Worm (Caenorhabditis elegans) whole organism, L1 larva: ENCODE data around the gene dlat-2.

ENCODE experiments used
- ceh-82 ChIP-seq, 3 experiments: fragments of 150-350 bp in 1 of 3; sonication (generic microtip) in 2 of 3; optimal IDR thresholded peaks; 2 replicates each; lab custom pipeline; 2014 to 2017; ENCODE audit warnings: missing biosample characterization in 3 of 3, missing genetic modification characterization in 3 of 3
- dpl-1 ChIP-seq, 3 experiments: fragments of 150-350 bp in 2 of 3; sonication (generic microtip) in 1 of 3; optimal IDR thresholded peaks; 2 replicates each; lab custom pipeline; 2014 to 2017; ENCODE audit warnings: missing biosample characterization in 3 of 3, missing genetic modification characterization in 3 of 3, missing genetic modification reagents in 3 of 3
- jun-1 ChIP-seq: fragments of 150-350 bp; optimal IDR thresholded peaks from 2 replicates; lab custom pipeline; 2014; ENCODE audit warnings: missing biosample characterization, missing genetic modification reagents, missing genetic modification characterization
- lin-13 ChIP-seq: fragments of 150-350 bp; optimal IDR thresholded peaks from 2 replicates; lab custom pipeline; 2014; ENCODE audit warnings: missing biosample characterization, missing genetic modification reagents, missing genetic modification characterization
- nhr-12 ChIP-seq: sonication (generic microtip); optimal IDR thresholded peaks from 2 replicates; lab custom pipeline; 2017; ENCODE audit warnings: missing biosample characterization, missing genetic modification characterization
- pag-3 ChIP-seq: sonication (generic microtip); optimal IDR thresholded peaks from 2 replicates; lab custom pipeline; 2017; ENCODE audit warnings: missing genetic modification characterization, mild to moderate bottlenecking, missing compliant biosample characterization, antibody characterized with exemption, borderline replicate concordance; ENCODE audit not compliant: insufficient read depth
- skn-1 ChIP-seq: fragments of 150-350 bp; optimal IDR thresholded peaks from 2 replicates; lab custom pipeline; 2014; ENCODE audit warnings: missing biosample characterization, missing genetic modification characterization
- snpc-4 ChIP-seq: fragments of 150-350 bp; optimal IDR thresholded peaks from 2 replicates; lab custom pipeline; 2014; ENCODE audit warnings: missing biosample characterization, missing genetic modification characterization
- unc-130 ChIP-seq: fragments of 150-350 bp; optimal IDR thresholded peaks from 2 replicates; lab custom pipeline; 2017; ENCODE audit warnings: missing biosample characterization, missing genetic modification characterization, inconsistent platforms
- zag-1 ChIP-seq: fragments of 150-350 bp; optimal IDR thresholded peaks from 2 replicates; lab custom pipeline; 2014; ENCODE audit warnings: missing biosample characterization, missing genetic modification characterization
- zip-4 ChIP-seq: fragments of 200-800 bp; sonication (Bioruptor generic); optimal IDR thresholded peaks from 2 replicates; lab custom pipeline; 2018; ENCODE audit warnings: mild to moderate bottlenecking, missing genetic modification characterization, moderate library complexity, missing compliant biosample characterization
- ztf-4 ChIP-seq: fragments of 150-350 bp; optimal IDR thresholded peaks from 2 replicates; lab custom pipeline; 2014; ENCODE audit warnings: missing biosample characterization, missing genetic modification characterization

DNA sequence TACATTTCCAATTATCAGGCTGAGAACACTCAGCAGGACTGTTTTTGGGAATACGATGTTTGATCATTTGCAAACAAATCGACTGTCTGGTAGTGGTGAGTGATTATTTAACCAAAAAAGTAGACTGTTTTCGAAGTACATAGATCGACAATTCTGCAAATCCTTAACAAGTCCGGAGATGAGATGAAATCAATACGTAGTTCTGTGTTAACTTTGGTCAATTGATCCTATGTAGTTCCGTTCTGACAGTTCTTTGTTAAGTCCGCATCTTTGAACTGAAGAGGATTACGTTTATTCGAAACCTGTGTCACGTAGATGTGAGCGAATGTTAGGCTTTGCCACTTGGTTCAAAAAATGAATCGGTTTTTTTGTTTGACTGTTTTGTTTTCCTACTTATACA lies 28.8 kb upstream of the dlat-2 start, which contains the start of gene clec-199:
- no peak for TF ChIP-seq ztf-4 (tag; lab: Kevin White, UChicago)
- no peak for TF ChIP-seq lin-13 (GFP tag; lab: Kevin White, UChicago)
- no peak for TF ChIP-seq jun-1 (tag; lab: Kevin White, UChicago)
- no peak for TF ChIP-seq dpl-1 (GFP tag; optimal IDR thresholded peaks at IDR 0.05; lab: Kevin White, UChicago)
- TF ChIP-seq snpc-4 (tag; lab: Kevin White, UChicago) = no peak
- TF ChIP-seq zip-4 = no peak
- no peak for TF ChIP-seq skn-1 (tag; lab: Kevin White, UChicago)
- no peak for TF ChIP-seq unc-130 (tag; lab: Kevin White, UChicago)
- no peak for TF ChIP-seq nhr-12 (tag; lab: Kevin White, UChicago)
- no peak for TF ChIP-seq ceh-82 (tag; optimal IDR thresholded peaks at IDR 0.05; lab: Kevin White, UChicago)
- TF ChIP-seq pag-3 (tag; lab: Kevin White, UChicago) = no peak
- no peak for TF ChIP-seq zag-1 (tag; lab: Kevin White, UChicago)
